Worm (Caenorhabditis elegans): ENCODE measurements around the gene srh-222.

The srh-222 gene

DNA sequence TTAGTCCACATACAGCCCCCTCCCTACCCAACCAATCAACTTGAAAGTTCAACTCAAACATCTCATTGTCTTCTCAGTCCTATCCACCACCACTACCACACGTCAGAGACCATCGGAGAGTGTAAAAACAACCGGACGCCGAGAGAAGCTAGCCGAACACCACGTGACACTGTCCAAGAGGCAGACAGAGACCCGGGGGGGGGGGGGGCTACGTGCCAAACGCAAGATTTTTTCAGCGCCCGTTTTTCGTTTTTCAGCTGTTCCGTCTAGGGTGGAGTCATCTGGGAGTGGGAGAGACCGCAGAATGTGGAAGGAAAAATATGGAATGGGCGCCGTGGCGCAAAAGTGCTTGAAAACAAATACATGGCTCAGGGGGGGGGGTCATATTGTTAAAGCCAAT lies 46.3 kb downstream of the srh-222 start (continued):
- TF ChIP-seq ccch-3 (GFP tag; optimal IDR thresholded peaks at IDR 0.05) (no peak), sea-2 (GFP tag; IDR thresholded peaks at IDR 0.05) (no peak), nhr-80 (tag; optimal IDR thresholded peaks at IDR 0.05) (no peak), him-1 (tag; optimal IDR thresholded peaks at IDR 0.05) (no peak), ztf-6 (GFP tag; IDR thresholded peaks at IDR 0.05) (no peak), let-526 (GFP tag; IDR thresholded peaks at IDR 0.05) (no peak), pha-4 (tag; optimal IDR thresholded peaks at IDR 0.05) (no peak), ceh-79 (tag; optimal IDR thresholded peaks at IDR 0.05) (no peak), lin-26 (GFP tag; IDR thresholded peaks at IDR 0.05) (0 out of 2 replicates have a peak, but pooled peaks have one; percentile 25), madf-6 (GFP tag; IDR thresholded peaks at IDR 0.05) (no peak)

DNA sequence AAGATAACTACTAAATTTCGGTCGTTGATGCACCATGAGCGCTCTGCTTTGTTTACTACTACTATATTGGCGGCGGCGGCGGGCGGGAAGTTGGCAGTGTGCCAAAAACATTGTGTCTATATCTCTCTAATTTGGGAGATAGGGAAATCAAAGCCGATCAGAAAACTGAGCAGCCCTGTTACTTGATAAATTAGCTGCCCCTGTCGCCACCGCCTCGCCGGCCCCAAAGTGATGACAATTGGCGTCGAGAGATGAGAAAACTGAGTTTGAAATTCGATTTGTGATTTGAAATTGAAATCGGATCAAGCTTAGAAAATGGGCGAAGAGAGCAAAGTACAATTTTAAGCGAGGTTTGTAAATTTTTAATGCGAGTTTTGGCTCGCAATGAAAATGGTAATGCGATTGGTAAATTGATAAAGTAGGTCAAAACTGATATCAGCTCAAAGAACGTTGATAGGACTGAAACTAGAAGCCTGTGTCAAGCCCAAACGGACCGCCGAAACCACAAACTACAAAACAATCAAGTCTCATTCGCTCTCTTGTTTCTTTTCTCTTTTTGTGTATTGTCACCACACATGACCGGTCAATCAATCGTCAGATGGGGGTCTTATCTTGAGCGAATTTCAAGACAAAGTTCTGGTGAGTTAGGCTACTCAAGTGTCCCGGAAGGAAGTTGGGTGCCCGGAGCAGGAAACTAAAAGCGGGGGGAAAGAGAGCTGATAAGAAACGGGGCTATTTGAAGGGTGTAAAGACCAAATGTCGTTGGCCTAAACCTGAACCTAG lies 47.7 kb downstream of the srh-222 start:
- TF ChIP-seq ets-4 (GFP tag; optimal IDR thresholded peaks at IDR 0.05), result peak; percentile 34
- TF ChIP-seq dox-1 (GFP tag; IDR thresholded peaks at IDR 0.05), result no peak
- TF ChIP-seq ceh-100 (GFP tag; IDR thresholded peaks at IDR 0.05), result no peak
- peak; percentile 21 for TF ChIP-seq nhr-80 (tag; optimal IDR thresholded peaks at IDR 0.05)
- no peak for TF ChIP-seq efl-1 (GFP tag; optimal IDR thresholded peaks at IDR 0.05)
- no peak for TF ChIP-seq aptf-3 (GFP tag; IDR thresholded peaks at IDR 0.05)
- TF ChIP-seq atf-7 (tag; optimal IDR thresholded peaks at IDR 0.05), result peak; percentile 15

DNA sequence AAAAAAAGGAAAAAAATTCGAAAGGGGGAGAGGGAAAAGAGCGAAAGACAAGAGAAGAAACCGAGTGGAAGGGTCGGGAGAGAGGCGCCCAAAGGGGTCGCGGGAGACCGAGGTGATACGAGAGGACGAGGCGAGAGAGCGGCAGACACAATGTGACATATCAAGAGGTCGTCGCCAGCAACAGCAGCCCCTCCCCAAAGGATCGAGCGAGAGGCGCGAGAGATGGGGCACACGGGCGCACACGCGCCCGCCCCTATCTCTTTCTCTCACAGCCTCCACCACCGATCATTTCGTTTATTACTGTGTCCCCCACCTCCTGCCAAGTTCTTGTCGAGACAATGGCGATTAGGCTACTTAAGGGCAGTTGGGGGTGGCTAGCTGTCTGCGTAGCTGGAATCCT lies 48.6 kb downstream of the srh-222 start:
- TF ChIP-seq hmg-1.2 (GFP tag; IDR thresholded peaks at IDR 0.05), result peak; percentile 32; the same call in 1 of the 2 replicates
- TF ChIP-seq F22D6.2 (tag; optimal IDR thresholded peaks at IDR 0.05), result peak; percentile 17
- no peak for TF ChIP-seq rec-8 (tag; optimal IDR thresholded peaks at IDR 0.05)
- TF ChIP-seq gei-17 (GFP tag; optimal IDR thresholded peaks at IDR 0.05), result peak; percentile 16
- TF ChIP-seq ztf-22 (GFP tag; optimal IDR thresholded peaks at IDR 0.05), result no peak
- TF ChIP-seq lir-1 (GFP tag; conservative IDR thresholded peaks at IDR 0.05), result peak; percentile 30; the same call in 1 of the 2 replicates
- peak; percentile 73 for TF ChIP-seq ztf-26 (tag; optimal IDR thresholded peaks at IDR 0.05)
- no peak for TF ChIP-seq fkh-3 (tag; optimal IDR thresholded peaks at IDR 0.05)
- TF ChIP-seq madf-10 (tag; optimal IDR thresholded peaks at IDR 0.05), result peak; percentile 45
- TF ChIP-seq lin-26 (GFP tag; IDR thresholded peaks at IDR 0.05), result peak; percentile 63; the same call in 1 of the 2 replicates
- no peak for TF ChIP-seq nhr-90 (tag; optimal IDR thresholded peaks at IDR 0.05)
- TF ChIP-seq lsy-27 (tag; optimal IDR thresholded peaks at IDR 0.05; ENCODE audit: borderline replicate concordance, insufficient read depth), result no peak
- no peak for TF ChIP-seq athp-1 (tag; optimal IDR thresholded peaks at IDR 0.05)
- peak; percentile 51 for TF ChIP-seq atf-7 (tag; optimal IDR thresholded peaks at IDR 0.05)
- TF ChIP-seq lin-40 (tag; optimal IDR thresholded peaks at IDR 0.05), result peak; percentile 68
- TF ChIP-seq F52B5.7 (tag; optimal IDR thresholded peaks at IDR 0.05), result peak; percentile 15
- TF ChIP-seq Y53G8AR.9 (GFP tag; conservative IDR thresholded peaks at IDR 0.05), result 0 out of 2 replicates have a peak, but pooled peaks have one; percentile 48
- TF ChIP-seq madf-3 (GFP tag; IDR thresholded peaks at IDR 0.05), result no peak
- peak; percentile 14 for TF ChIP-seq somi-1 (GFP tag; optimal IDR thresholded peaks at IDR 0.05)
- peak; percentile 41 for TF ChIP-seq tbp1 (GFP tag; optimal IDR thresholded peaks at IDR 0.05)
- TF ChIP-seq madf-6 (GFP tag; IDR thresholded peaks at IDR 0.05), result 0 out of 2 replicates have a peak, but pooled peaks have one; percentile 28
- peak; percentile 94 for TF ChIP-seq nhr-80 (tag; optimal IDR thresholded peaks at IDR 0.05)
- no peak for TF ChIP-seq zim-3 (tag; optimal IDR thresholded peaks at IDR 0.05)
- no peak for TF ChIP-seq snpc-3.4 (tag; optimal IDR thresholded peaks at IDR 0.05)
- peak; percentile 64 for TF ChIP-seq mcd-1 (GFP tag; IDR thresholded peaks at IDR 0.05)
- peak; percentile 15; the same call in 1 of the 2 replicates for TF ChIP-seq nfyb-1 (GFP tag; IDR thresholded peaks at IDR 0.05)
- no peak for TF ChIP-seq D2030.7 (GFP tag; IDR thresholded peaks at IDR 0.05)
- TF ChIP-seq ekl-4 (GFP tag; IDR thresholded peaks at IDR 0.05), result 0 out of 2 replicates have a peak, but pooled peaks have one; percentile 18
- TF ChIP-seq F23B12.7 (tag; optimal IDR thresholded peaks at IDR 0.05; ENCODE audit: insufficient read depth), result no peak
- no peak for TF ChIP-seq hrde-1 (tag; optimal IDR thresholded peaks at IDR 0.05; ENCODE audit: borderline replicate concordance)
- TF ChIP-seq egrh-3 (GFP tag; IDR thresholded peaks at IDR 0.05), result peak; percentile 97

All from whole organism, young adult.